Fruit fly (Drosophila melanogaster) whole organism, embryonic: ENCODE measurements around the gene CG31404.

Experiments used
- Abd-B ChIP-seq: fragments of 200-800 bp; sonication (Bioruptor generic); optimal IDR thresholded peaks from 2 replicates; lab custom pipeline; 2018; ENCODE audit warnings: missing biosample characterization, mild to moderate bottlenecking, missing genetic modification characterization, moderate library complexity
- CG12769 ChIP-seq: fragments of 200-800 bp; sonication (Bioruptor generic); optimal IDR thresholded peaks from 2 replicates; lab custom pipeline; 2019; ENCODE audit warnings: missing biosample characterization, mild to moderate bottlenecking, missing genetic modification characterization, moderate library complexity
- CG13296 ChIP-seq: fragments of 200-800 bp; sonication (Bioruptor generic); optimal IDR thresholded peaks from 3 replicates; lab custom pipeline; 2018; ENCODE audit warnings: missing biosample characterization, mild to moderate bottlenecking, missing genetic modification characterization
- CG15479 ChIP-seq: fragments of 200-800 bp; sonication (Bioruptor generic); optimal IDR thresholded peaks from 3 replicates; lab custom pipeline; 2019; ENCODE audit warnings: missing biosample characterization, mild to moderate bottlenecking, missing genetic modification characterization, moderate library complexity
- CG15514 ChIP-seq: fragments of 200-800 bp; sonication (Bioruptor generic); optimal IDR thresholded peaks from 3 replicates; lab custom pipeline; 2017; ENCODE audit warnings: missing biosample characterization, missing genetic modification characterization, mild to moderate bottlenecking, moderate library complexity, missing genetic modification reagents
- CG17186 ChIP-seq: fragments of 200-800 bp; sonication (Bioruptor generic); optimal IDR thresholded peaks from 3 replicates; lab custom pipeline; 2017; ENCODE audit warnings: missing biosample characterization, missing genetic modification reagents, missing genetic modification characterization
- CG18599 ChIP-seq: fragments of 200-800 bp; sonication (Bioruptor generic); optimal IDR thresholded peaks from 3 replicates; lab custom pipeline; 2017; ENCODE audit warnings: missing biosample characterization, missing genetic modification characterization, mild to moderate bottlenecking, moderate library complexity, missing genetic modification reagents
- CG3163 ChIP-seq: fragments of 200-800 bp; sonication (Bioruptor generic); optimal IDR thresholded peaks from 3 replicates; lab custom pipeline; 2016; ENCODE audit warnings: missing biosample characterization, missing genetic modification characterization
- CG7372 ChIP-seq: fragments of 200-800 bp; sonication (Bioruptor generic); IDR thresholded peaks from 2 replicates; pipeline ENCODE4 v1.3.6; 2022; ENCODE audit warnings: missing biosample characterization, missing genetic modification characterization
- CG8089 ChIP-seq: fragments of 200-800 bp; sonication (Bioruptor generic); optimal IDR thresholded peaks from 3 replicates; lab custom pipeline; 2016; ENCODE audit warnings: missing biosample characterization, missing genetic modification characterization
- CG8281 ChIP-seq: fragments of 200-800 bp; sonication (Bioruptor generic); optimal IDR thresholded peaks from 2 replicates; lab custom pipeline; 2018; ENCODE audit warnings: missing biosample characterization, mild to moderate bottlenecking, missing genetic modification characterization, moderate library complexity
- CG8944 ChIP-seq: fragments of 200-800 bp; sonication (Bioruptor generic); optimal IDR thresholded peaks from 3 replicates; lab custom pipeline; 2016; ENCODE audit warnings: missing biosample characterization, missing genetic modification characterization
- CG9215 ChIP-seq: fragments of 200-800 bp; sonication (Bioruptor generic); IDR thresholded peaks from 2 replicates; pipeline ENCODE4 v1.3.6; 2022; ENCODE audit warnings: missing biosample characterization, missing genetic modification characterization
- H2.0 ChIP-seq: fragments of 200-800 bp; sonication (Bioruptor generic); IDR thresholded peaks from 2 replicates; pipeline ENCODE4 v1.3.6; 2022; ENCODE audit warnings: missing biosample characterization, missing genetic modification characterization
- HLH4C ChIP-seq: fragments of 200-800 bp; sonication (Bioruptor generic); IDR thresholded peaks from 3 replicates; pipeline ENCODE4 v1.3.6; 2022; ENCODE audit warnings: missing biosample characterization, missing genetic modification characterization; ENCODE audit not compliant: partially characterized antibody
- HmgZ ChIP-seq: fragments of 200-800 bp; sonication (Bioruptor generic); optimal IDR thresholded peaks from 2 replicates; lab custom pipeline; 2018; ENCODE audit warnings: missing biosample characterization, mild to moderate bottlenecking, missing genetic modification characterization
- Hmx ChIP-seq: fragments of 200-800 bp; sonication (Bioruptor generic); optimal IDR thresholded peaks from 2 replicates; lab custom pipeline; 2016; ENCODE audit warnings: missing biosample characterization, missing genetic modification characterization
- Hr39 ChIP-seq: fragments of >200 bp; optimal IDR thresholded peaks from 2 replicates; lab custom pipeline; 2017
- Hr51 ChIP-seq, 2 experiments: fragments of 200-800 bp; sonication (Bioruptor generic); optimal IDR thresholded peaks; 2 replicates in 1 of 2; 3 replicates in 1 of 2; lab custom pipeline; 2016 to 2018; ENCODE audit warnings: missing biosample characterization in 2 of 2, missing genetic modification characterization in 2 of 2, mild to moderate bottlenecking in 1 of 2, moderate library complexity in 1 of 2
- Mrtf ChIP-seq: fragments of 200-800 bp; sonication (Bioruptor generic); IDR thresholded peaks from 3 replicates; pipeline ENCODE4 v1.3.6; 2022; ENCODE audit warnings: missing biosample characterization, missing genetic modification characterization
- Pdp1 ChIP-seq, 2 experiments: fragments of 200-800 bp; sonication (Bioruptor generic); optimal IDR thresholded peaks; 3 replicates each; lab custom pipeline; 2016; ENCODE audit warnings: missing biosample characterization in 2 of 2, missing genetic modification characterization in 2 of 2, mild to moderate bottlenecking in 1 of 2, moderate library complexity in 1 of 2
- Ravus ChIP-seq: fragments of 200-800 bp; sonication (Bioruptor generic); IDR thresholded peaks from 2 replicates; pipeline ENCODE4 v1.3.6; 2022; ENCODE audit warnings: missing biosample characterization, missing genetic modification characterization
- YL-1 ChIP-seq: fragments of 200-800 bp; sonication (Bioruptor generic); optimal IDR thresholded peaks from 3 replicates; lab custom pipeline; 2017; ENCODE audit warnings: missing biosample characterization, mild to moderate bottlenecking, missing genetic modification characterization
- ash1 ChIP-seq: fragments of 200-800 bp; sonication (Bioruptor generic); optimal IDR thresholded peaks from 2 replicates; lab custom pipeline; 2018; ENCODE audit warnings: missing biosample characterization, mild to moderate bottlenecking, missing genetic modification characterization
- ato ChIP-seq: fragments of 200-800 bp; sonication (Bioruptor generic); IDR thresholded peaks from 2 replicates; pipeline ENCODE4 v1.3.6; 2022; ENCODE audit warnings: missing biosample characterization, missing genetic modification characterization; ENCODE audit not compliant: partially characterized antibody
- chif ChIP-seq, 2 experiments: fragments of 200-800 bp; sonication (Bioruptor generic); optimal IDR thresholded peaks; 3 replicates each; lab custom pipeline; 2016; ENCODE audit warnings: missing biosample characterization in 2 of 2, missing genetic modification characterization in 2 of 2
- dysf ChIP-seq: fragments of 200-800 bp; sonication (Bioruptor generic); IDR thresholded peaks from 3 replicates; pipeline ENCODE4 v1.3.6; 2022; ENCODE audit warnings: missing biosample characterization, missing genetic modification characterization
- exex ChIP-seq: fragments of 200-800 bp; sonication (Bioruptor generic); optimal IDR thresholded peaks from 4 replicates; lab custom pipeline; 2018; ENCODE audit warnings: missing biosample characterization, mild to moderate bottlenecking, missing genetic modification characterization, moderate library complexity
- grn ChIP-seq: fragments of 200-800 bp; sonication (Bioruptor generic); optimal IDR thresholded peaks from 3 replicates; lab custom pipeline; 2017; ENCODE audit warnings: missing biosample characterization, missing genetic modification characterization
- ind ChIP-seq: fragments of 200-800 bp; sonication (Bioruptor generic); optimal IDR thresholded peaks from 3 replicates; lab custom pipeline; 2016; ENCODE audit warnings: missing biosample characterization, missing genetic modification characterization
- insv ChIP-seq, 2 experiments: fragments of 200-800 bp; sonication (Bioruptor generic); optimal IDR thresholded peaks; 3 replicates each; lab custom pipeline; 2016 to 2018; ENCODE audit warnings: missing biosample characterization in 2 of 2, missing genetic modification characterization in 2 of 2
- ken ChIP-seq: fragments of 200-800 bp; sonication (Bioruptor generic); IDR thresholded peaks from 3 replicates; pipeline ENCODE4 v1.3.6; 2022; ENCODE audit warnings: missing biosample characterization, missing genetic modification characterization
- knrl ChIP-seq: fragments of 200-800 bp; sonication (Bioruptor generic); IDR thresholded peaks from 3 replicates; pipeline ENCODE4 v1.3.6; 2022; ENCODE audit warnings: missing biosample characterization, missing genetic modification characterization; ENCODE audit not compliant: partially characterized antibody
- lab ChIP-seq: fragments of 200-800 bp; sonication (Bioruptor generic); optimal IDR thresholded peaks from 3 replicates; lab custom pipeline; 2017; ENCODE audit warnings: missing biosample characterization, missing genetic modification characterization, mild to moderate bottlenecking, moderate library complexity, missing genetic modification reagents
- luna ChIP-seq: fragments of 200-800 bp; sonication (Bioruptor generic); optimal IDR thresholded peaks from 2 replicates; lab custom pipeline; 2016; ENCODE audit warnings: missing biosample characterization, missing genetic modification characterization
- mirr ChIP-seq: fragments of 200-800 bp; sonication (Bioruptor generic); optimal IDR thresholded peaks from 3 replicates; lab custom pipeline; 2018; ENCODE audit warnings: missing biosample characterization, mild to moderate bottlenecking, missing genetic modification characterization
- nerfin-1 ChIP-seq: fragments of 200-800 bp; sonication (Bioruptor generic); optimal IDR thresholded peaks from 3 replicates; lab custom pipeline; 2019; ENCODE audit warnings: missing biosample characterization, mild to moderate bottlenecking, missing genetic modification characterization, moderate library complexity
- repo ChIP-seq: fragments of 200-800 bp; sonication (Bioruptor generic); optimal IDR thresholded peaks from 2 replicates; lab custom pipeline; 2016; ENCODE audit warnings: missing biosample characterization, missing genetic modification characterization
- sd ChIP-seq: fragments of 200-800 bp; sonication (Bioruptor generic); optimal IDR thresholded peaks from 3 replicates; lab custom pipeline; 2018; ENCODE audit warnings: missing biosample characterization, mild to moderate bottlenecking, missing genetic modification characterization, moderate library complexity
- slp2 ChIP-seq: fragments of 200-800 bp; sonication (Bioruptor generic); optimal IDR thresholded peaks from 2 replicates; lab custom pipeline; 2016; ENCODE audit warnings: missing biosample characterization, missing genetic modification characterization
- sug ChIP-seq: fragments of 200-800 bp; optimal IDR thresholded peaks from 2 replicates; lab custom pipeline; 2019; ENCODE audit warnings: missing biosample characterization, mild to moderate bottlenecking, missing genetic modification characterization, moderate library complexity
- tgo ChIP-seq: fragments of 200-800 bp; sonication (Bioruptor generic); IDR thresholded peaks from 3 replicates; pipeline ENCODE4 v1.3.6; 2022; ENCODE audit warnings: missing biosample characterization, missing genetic modification characterization
- vfl ChIP-seq: fragments of 200-800 bp; sonication (Bioruptor generic); optimal IDR thresholded peaks from 2 replicates; lab custom pipeline; 2016; ENCODE audit warnings: missing biosample characterization, missing genetic modification characterization
- zf30C ChIP-seq: fragments of 200-800 bp; sonication (Bioruptor generic); optimal IDR thresholded peaks from 3 replicates; lab custom pipeline; 2018; ENCODE audit warnings: missing biosample characterization, mild to moderate bottlenecking, missing genetic modification characterization

Gene CG31404

dm6 chr3R:19398467-19398866, 22.6 kb upstream of the CG31404 start, which contains the start of gene CG31244:
Gene CG31244, minus strand, starts transcription at chr3R:19398567.
- TF ChIP-seq CG7372 (GFP tag; lab: Robert Waterston, UW) (no peak), chif (GFP tag; optimal IDR thresholded peaks at IDR 0.05; lab: Kevin White, UChicago) (no peak)

- no peak for TF ChIP-seq insv (GFP tag; optimal IDR thresholded peaks at IDR 0.05; lab: Kevin White, UChicago)
Observed at dm6 chr3R:19393060-19393459, 17.2 kb upstream of the CG31404 start, which contains the start of gene CG3739. Gene CG3739, plus strand, starts transcription at chr3R:19393360.

dm6 chr3R:19389919-19390318, 14.1 kb upstream of the CG31404 start, which contains the start of gene CG18493:
Gene CG18493, plus strand, starts transcription at chr3R:19390270.
- TF ChIP-seq grn = peak; percentile 67
- no peak for TF ChIP-seq Mrtf (GFP tag; lab: Robert Waterston, UW)
- TF ChIP-seq luna = no peak
- peak; percentile 96 for TF ChIP-seq exex (tag; lab: Kevin White, UChicago)
- TF ChIP-seq, all 482 proteins: peak for 2

- TF ChIP-seq Pdp1 (GFP tag; optimal IDR thresholded peaks at IDR 0.05; lab: Kevin White, UChicago) = peak in 1 of 2 experiments; percentile 47
- no peak for TF ChIP-seq ken (GFP tag; lab: Robert Waterston, UW)
- TF ChIP-seq sd (tag; lab: Kevin White, UChicago) = peak; percentile 77
- TF ChIP-seq ash1 (GFP tag; lab: Kevin White, UChicago) = no peak
- TF ChIP-seq mirr (GFP tag; lab: Kevin White, UChicago) = peak; percentile 93
- TF ChIP-seq luna = no peak
- TF ChIP-seq CG8944 (GFP tag; lab: Kevin White, UChicago) = no peak
- no peak for TF ChIP-seq ato (GFP tag; lab: Robert Waterston, UW)
- no peak for TF ChIP-seq vfl
- TF ChIP-seq YL-1 (GFP tag; lab: Kevin White, UChicago) = no peak
- no peak for TF ChIP-seq H2.0 (GFP tag; lab: Robert Waterston, UW)
- TF ChIP-seq tgo (GFP tag; lab: Robert Waterston, UW) = no peak
- TF ChIP-seq Abd-B (GFP tag; lab: Kevin White, UChicago) = no peak
- TF ChIP-seq grn = peak; percentile 69
- TF ChIP-seq CG8281 (tag; lab: Kevin White, UChicago) = peak; percentile 56
- no peak for TF ChIP-seq CG15514 (GFP tag; lab: Kevin White, UChicago)
- no peak for TF ChIP-seq CG15479
- no peak for TF ChIP-seq CG17186 (GFP tag; lab: Kevin White, UChicago)
- no peak for TF ChIP-seq nerfin-1 (tag; lab: Kevin White, UChicago)
- TF ChIP-seq lab = peak; percentile 41
- TF ChIP-seq CG13296 (GFP tag; lab: Kevin White, UChicago) = peak; percentile 15
- no peak for TF ChIP-seq Hmx (GFP tag; lab: Kevin White, UChicago)
- TF ChIP-seq repo (GFP tag; lab: Kevin White, UChicago) = no peak
- peak; percentile 99 for TF ChIP-seq exex (tag; lab: Kevin White, UChicago)
- no peak for TF ChIP-seq dysf (GFP tag; lab: Robert Waterston, UW)
- TF ChIP-seq CG3163 = no peak
- no peak for TF ChIP-seq CG12769 (tag; lab: Kevin White, UChicago)
- no peak for TF ChIP-seq ind (GFP tag; lab: Kevin White, UChicago)
- no peak for TF ChIP-seq Ravus (GFP tag; lab: Robert Waterston, UW)
- TF ChIP-seq HLH4C (GFP tag; lab: Robert Waterston, UW) = no peak
- TF ChIP-seq Hr39 (lab: Kevin White, UChicago) = no peak
- no peak for TF ChIP-seq zf30C (GFP tag; lab: Kevin White, UChicago)
- peak; percentile 77 for TF ChIP-seq sug
- no peak for TF ChIP-seq Hr51 (GFP tag; optimal IDR thresholded peaks at IDR 0.05; lab: Kevin White, UChicago)
- TF ChIP-seq HmgZ (tag; lab: Kevin White, UChicago) = peak; percentile 7
- TF ChIP-seq knrl (GFP tag; lab: Robert Waterston, UW) = no peak
- peak; percentile 39 for TF ChIP-seq CG18599
- no peak for TF ChIP-seq CG8089
- no peak for TF ChIP-seq slp2 (GFP tag; lab: Kevin White, UChicago)
- no peak for TF ChIP-seq CG9215 (GFP tag; lab: Robert Waterston, UW)
Observed at dm6 chr3R:19387608-19388007, 11.8 kb upstream of the CG31404 start, which contains the start of gene CG3734. Gene CG3734, plus strand, starts transcription at chr3R:19387861.
